ENCODE assay signal across 7 worm cellular contexts in genomic region chrII:2197555-2198288, ce11.
TF ChIP-seq lines count a peak whose summit lies in the region.

TSS of gene C33C12.1 (plus strand) at chrII:2198238.

TF ChIP-seq in whole organism, L1 larva, 84 proteins besides CTCF, POLR2A, EP300 and RAD21:
- TF ChIP-seq lsy-2 (tag; optimal IDR thresholded peaks at IDR 0.05; lab: Kevin White, UChicago): peak in 1 of 2 experiments; percentile 10
- TF ChIP-seq nhr-77 (tag; optimal IDR thresholded peaks at IDR 0.05; lab: Kevin White, UChicago): no peak
- peak in 1 of 3 experiments; percentile 22 for TF ChIP-seq dpl-1 (GFP tag; optimal IDR thresholded peaks at IDR 0.05; lab: Kevin White, UChicago)
- TF ChIP-seq fkh-10 (GFP tag; optimal IDR thresholded peaks at IDR 0.05; lab: Kevin White, UChicago): peak; percentile 18
- TF ChIP-seq ceh-82 (tag; optimal IDR thresholded peaks at IDR 0.05; lab: Kevin White, UChicago): peak in 1 of 3 experiments; percentile 34
- peak; percentile 4 to 16 for TF ChIP-seq efl-1 (optimal IDR thresholded peaks at IDR 0.05; lab: Kevin White, UChicago)
- peak in 1 of 2 experiments; percentile 82 for TF ChIP-seq efl-1 (GFP tag; optimal IDR thresholded peaks at IDR 0.05 in 1 of 2; lab: Kevin White, UChicago)
- TF ChIP-seq tbx-2 (tag; optimal IDR thresholded peaks at IDR 0.05; lab: Kevin White, UChicago): no peak
- peak; percentile 80 for TF ChIP-seq lin-14 (GFP tag; optimal IDR thresholded peaks at IDR 0.05; lab: Kevin White, UChicago)
- peak; percentile 13 for TF ChIP-seq fkh-8 (tag; optimal IDR thresholded peaks at IDR 0.05; lab: Kevin White, UChicago)

TF ChIP-seq in whole organism, L2 larva, 48 proteins besides CTCF, POLR2A, EP300 and RAD21 (continues in another document):
- TF ChIP-seq skn-1 (tag; optimal IDR thresholded peaks at IDR 0.05; lab: Kevin White, UChicago) (no peak), ceh-82 (tag; optimal IDR thresholded peaks at IDR 0.05; lab: Kevin White, UChicago) (no peak), lsy-2 (tag; optimal IDR thresholded peaks at IDR 0.05; lab: Kevin White, UChicago) (peak in 1 of 2 experiments; percentile 22), ztf-11 (tag; optimal IDR thresholded peaks at IDR 0.05; lab: Kevin White, UChicago) (no peak), elt-1 (tag; optimal IDR thresholded peaks at IDR 0.05; lab: Kevin White, UChicago) (no peak), nhr-6 (tag; optimal IDR thresholded peaks at IDR 0.05; lab: Kevin White, UChicago) (no peak), mdl-1 (tag; optimal IDR thresholded peaks at IDR 0.05; lab: Kevin White, UChicago) (peak in 1 of 2 experiments; percentile 18), sma-9 (GFP tag; optimal IDR thresholded peaks at IDR 0.05; lab: Kevin White, UChicago) (no peak), sma-9 (tag; optimal IDR thresholded peaks at IDR 0.05; lab: Kevin White, UChicago) (no peak), peb-1 (tag; optimal IDR thresholded peaks at IDR 0.05; lab: Kevin White, UChicago) (no peak), nhr-10 (tag; optimal IDR thresholded peaks at IDR 0.05; lab: Kevin White, UChicago) (no peak), nhr-129 (tag; optimal IDR thresholded peaks at IDR 0.05; lab: Kevin White, UChicago) (peak; percentile 48), zag-1 (tag; optimal IDR thresholded peaks at IDR 0.05; lab: Kevin White, UChicago) (peak; percentile 22), C34F6.9 (tag; optimal IDR thresholded peaks at IDR 0.05; lab: Kevin White, UChicago) (peak; percentile 32)

TF ChIP-seq in whole organism, L3 larva, 47 proteins besides CTCF, POLR2A, EP300 and RAD21:
- TF ChIP-seq mml-1 (tag; optimal IDR thresholded peaks at IDR 0.05; lab: Kevin White, UChicago): no peak
- TF ChIP-seq ztf-11 (tag; optimal IDR thresholded peaks at IDR 0.05; lab: Kevin White, UChicago): no peak
- TF ChIP-seq sea-2 (GFP tag; optimal IDR thresholded peaks at IDR 0.05; lab: Kevin White, UChicago): no peak
- peak; percentile 13 for TF ChIP-seq fkh-10 (GFP tag; optimal IDR thresholded peaks at IDR 0.05; lab: Kevin White, UChicago)
- peak; percentile 34 for TF ChIP-seq lin-39 (tag; optimal IDR thresholded peaks at IDR 0.05; lab: Kevin White, UChicago)
- TF ChIP-seq hmg-11 (tag; optimal IDR thresholded peaks at IDR 0.05; lab: Kevin White, UChicago): peak; percentile 18
- TF ChIP-seq nfya-1 (tag; optimal IDR thresholded peaks at IDR 0.05; lab: Kevin White, UChicago; ENCODE audit: insufficient read depth): peak; percentile 12

TF ChIP-seq in whole organism, L4 larva, 104 proteins besides CTCF, POLR2A, EP300 and RAD21:
- TF ChIP-seq aha-1 (tag; lab: Kevin White, UChicago) (peak; percentile 64), nhr-237 (tag; optimal IDR thresholded peaks at IDR 0.05; lab: Kevin White, UChicago) (no peak), Y105C5A.15 (GFP tag; IDR thresholded peaks at IDR 0.05; lab: Robert Waterston, UW) (no peak), lsy-2 (tag; optimal IDR thresholded peaks at IDR 0.05; lab: Kevin White, UChicago) (peak in 1 of 2 experiments; percentile 24), mdl-1 (tag; optimal IDR thresholded peaks at IDR 0.05; lab: Kevin White, UChicago) (peak in 1 of 2 experiments; percentile 13), hlh-30 (tag; optimal IDR thresholded peaks at IDR 0.05; lab: Kevin White, UChicago; ENCODE audit: insufficient read depth) (peak; percentile 16), mes-2 (tag; optimal IDR thresholded peaks at IDR 0.05; lab: Kevin White, UChicago; ENCODE audit: poor library complexity, severe bottlenecking) (peak; percentile 30), fkh-10 (GFP tag; optimal IDR thresholded peaks at IDR 0.05; lab: Kevin White, UChicago) (peak; percentile 55)
TF ChIP-seq in whole organism, L4 larva: peak in this region for 6.

TF ChIP-seq in whole organism, late embryonic, 69 proteins besides CTCF, POLR2A, EP300 and RAD21:
- no peak for TF ChIP-seq fax-1 (tag; optimal IDR thresholded peaks at IDR 0.05; lab: Kevin White, UChicago)
- no peak for TF ChIP-seq ceh-19 (GFP tag; optimal IDR thresholded peaks at IDR 0.05; lab: Kevin White, UChicago)
- TF ChIP-seq pha-4 (tag; optimal IDR thresholded peaks at IDR 0.05; lab: Kevin White, UChicago): no peak
- peak; percentile 50 for TF ChIP-seq unc-42 (tag; optimal IDR thresholded peaks at IDR 0.05; lab: Kevin White, UChicago)

TF ChIP-seq in whole organism, mixed stage, embryonic, 35 proteins besides CTCF, POLR2A, EP300 and RAD21:
- no peak for TF ChIP-seq flh-1 (GFP tag; optimal IDR thresholded peaks at IDR 0.05; lab: Kevin White, UChicago)
- no peak for TF ChIP-seq ceh-83 (GFP tag; optimal IDR thresholded peaks at IDR 0.05; lab: Kevin White, UChicago)
- peak; percentile 38 for TF ChIP-seq ces-1 (GFP tag; optimal IDR thresholded peaks at IDR 0.05; lab: Kevin White, UChicago)

TF ChIP-seq in whole organism, young adult, 124 proteins besides CTCF, POLR2A, EP300 and RAD21:
- TF ChIP-seq ccch-3 (GFP tag; optimal IDR thresholded peaks at IDR 0.05; lab: Kevin White, UChicago) (no peak), cebp-1 (GFP tag; IDR thresholded peaks at IDR 0.05; lab: Robert Waterston, UW) (no peak), cebp-1 (tag; optimal IDR thresholded peaks at IDR 0.05; lab: Kevin White, UChicago) (peak; percentile 3), ama-1 (optimal IDR thresholded peaks at IDR 0.05; lab: Kevin White, UChicago) (no peak), ama-1 (GFP tag; optimal IDR thresholded peaks at IDR 0.05; lab: Kevin White, UChicago) (no peak)
